Worm (Caenorhabditis elegans) whole organism, mixed stage, embryonic: Measurements from ENCODE around the gene F35A5.5.

Experiments used
- M03D4.4 ChIP-seq: sonication (generic microtip); optimal IDR thresholded peaks from 2 replicates; lab custom pipeline; 2017; ENCODE audit warnings: mild to moderate bottlenecking, missing genetic modification characterization, missing compliant biosample characterization
- bed-3 ChIP-seq: fragments of 200-800 bp; sonication (Bioruptor generic); optimal IDR thresholded peaks from 3 replicates; lab custom pipeline; 2018; ENCODE audit warnings: mild to moderate bottlenecking, missing genetic modification characterization, moderate library complexity, missing compliant biosample characterization
- blmp-1 ChIP-seq: fragments of 150-350 bp; optimal IDR thresholded peaks from 2 replicates; lab custom pipeline; 2014; ENCODE audit warnings: missing biosample characterization, missing genetic modification characterization
- ceh-39 ChIP-seq: fragments of 150-350 bp; optimal IDR thresholded peaks from 2 replicates; lab custom pipeline; 2014; ENCODE audit warnings: missing biosample characterization, missing genetic modification characterization
- ceh-43 ChIP-seq: fragments of 200-800 bp; sonication (Bioruptor generic); optimal IDR thresholded peaks from 2 replicates; lab custom pipeline; 2018; ENCODE audit warnings: mild to moderate bottlenecking, missing genetic modification characterization, moderate library complexity, missing compliant biosample characterization
- ceh-83 ChIP-seq: fragments of 200-800 bp; sonication (Bioruptor generic); optimal IDR thresholded peaks from 2 replicates; lab custom pipeline; 2018; ENCODE audit warnings: mild to moderate bottlenecking, missing genetic modification characterization, missing compliant biosample characterization
- ces-1 ChIP-seq: fragments of 150-350 bp; optimal IDR thresholded peaks from 2 replicates; lab custom pipeline; 2014; ENCODE audit warnings: missing biosample characterization, missing genetic modification reagents, missing genetic modification characterization
- cnd-1 ChIP-seq: fragments of 200-800 bp; sonication (Bioruptor generic); optimal IDR thresholded peaks from 2 replicates; lab custom pipeline; 2018; ENCODE audit warnings: mild to moderate bottlenecking, missing genetic modification characterization, missing compliant biosample characterization
- drap-1 ChIP-seq: fragments of 200-800 bp; sonication (Bioruptor generic); optimal IDR thresholded peaks from 3 replicates; lab custom pipeline; 2018; ENCODE audit warnings: mild to moderate bottlenecking, missing genetic modification characterization, missing compliant biosample characterization
- elt-1 ChIP-seq: sonication (generic microtip); optimal IDR thresholded peaks from 2 replicates; lab custom pipeline; 2017; ENCODE audit warnings: missing genetic modification characterization, mild to moderate bottlenecking, missing compliant biosample characterization, antibody characterized with exemption, moderate library complexity, borderline replicate concordance; ENCODE audit not compliant: insufficient read depth
- flh-1 ChIP-seq: fragments of 200-800 bp; sonication (Bioruptor generic); optimal IDR thresholded peaks from 2 replicates; lab custom pipeline; 2018; ENCODE audit warnings: mild to moderate bottlenecking, missing genetic modification characterization, moderate library complexity, missing compliant biosample characterization
- ham-2 ChIP-seq: fragments of 200-800 bp; sonication (Bioruptor generic); optimal IDR thresholded peaks from 2 replicates; lab custom pipeline; 2018; ENCODE audit warnings: mild to moderate bottlenecking, missing genetic modification characterization, missing compliant biosample characterization
- hlh-1 ChIP-seq: fragments of 150-350 bp; optimal IDR thresholded peaks from 2 replicates; lab custom pipeline; 2014; ENCODE audit warnings: missing biosample characterization, missing genetic modification reagents, missing genetic modification characterization
- lin-13 ChIP-seq: fragments of 150-350 bp; optimal IDR thresholded peaks from 2 replicates; lab custom pipeline; 2014; ENCODE audit warnings: missing biosample characterization, missing genetic modification characterization
- lin-32 ChIP-seq: fragments of 200-800 bp; sonication (Bioruptor generic); optimal IDR thresholded peaks from 2 replicates; lab custom pipeline; 2018; ENCODE audit warnings: mild to moderate bottlenecking, missing genetic modification characterization, missing compliant biosample characterization
- lsy-2 ChIP-seq: fragments of 150-350 bp; optimal IDR thresholded peaks from 2 replicates; lab custom pipeline; 2014; ENCODE audit warnings: missing biosample characterization, missing genetic modification characterization
- mab-5 ChIP-seq: fragments of 150-350 bp; optimal IDR thresholded peaks from 2 replicates; lab custom pipeline; 2014; ENCODE audit warnings: missing biosample characterization, missing genetic modification characterization
- mep-1 ChIP-seq: fragments of 150-350 bp; optimal IDR thresholded peaks from 2 replicates; lab custom pipeline; 2017; ENCODE audit warnings: missing biosample characterization, missing genetic modification reagents, missing genetic modification characterization, inconsistent platforms
- mls-2 ChIP-seq: sonication (generic microtip); optimal IDR thresholded peaks from 2 replicates; lab custom pipeline; 2016; ENCODE audit warnings: mild to moderate bottlenecking, missing genetic modification characterization, moderate library complexity, missing compliant biosample characterization
- nhr-12 ChIP-seq: fragments of 150-350 bp; optimal IDR thresholded peaks from 2 replicates; lab custom pipeline; 2014; ENCODE audit warnings: missing biosample characterization, missing genetic modification characterization
- nhr-2 ChIP-seq: fragments of 150-350 bp; optimal IDR thresholded peaks from 2 replicates; lab custom pipeline; 2014; ENCODE audit warnings: missing biosample characterization, missing genetic modification characterization
- nhr-237 ChIP-seq: fragments of 150-350 bp; optimal IDR thresholded peaks from 2 replicates; lab custom pipeline; 2014; ENCODE audit warnings: missing biosample characterization, missing genetic modification characterization
- nhr-76 ChIP-seq: sonication (generic microtip); optimal IDR thresholded peaks from 2 replicates; lab custom pipeline; 2017; ENCODE audit warnings: missing biosample characterization, missing genetic modification characterization
- pha-4 ChIP-seq: fragments of 150-350 bp; optimal IDR thresholded peaks from 2 replicates; lab custom pipeline; 2018; ENCODE audit warnings: missing biosample characterization, missing genetic modification reagents, missing genetic modification characterization
- sem-2 ChIP-seq: fragments of 200-800 bp; sonication (Bioruptor generic); optimal IDR thresholded peaks from 2 replicates; lab custom pipeline; 2018; ENCODE audit warnings: mild to moderate bottlenecking, missing genetic modification characterization, missing compliant biosample characterization
- snpc-4 ChIP-seq: fragments of 150-350 bp; optimal IDR thresholded peaks from 2 replicates; lab custom pipeline; 2014; ENCODE audit warnings: missing biosample characterization, missing genetic modification characterization
- sptf-1 ChIP-seq: sonication (generic microtip); optimal IDR thresholded peaks from 2 replicates; lab custom pipeline; 2017; ENCODE audit warnings: mild to moderate bottlenecking, missing genetic modification characterization, moderate library complexity, missing compliant biosample characterization
- tbx-8 ChIP-seq: fragments of 200-800 bp; sonication (Bioruptor generic); optimal IDR thresholded peaks from 2 replicates; lab custom pipeline; 2018; ENCODE audit warnings: mild to moderate bottlenecking, missing genetic modification characterization, moderate library complexity, missing compliant biosample characterization
- unc-120 ChIP-seq: sonication (generic microtip); optimal IDR thresholded peaks from 2 replicates; lab custom pipeline; 2017; ENCODE audit warnings: missing genetic modification characterization, missing compliant biosample characterization; ENCODE audit not compliant: poor library complexity, severe bottlenecking
- unc-39 ChIP-seq: fragments of 150-350 bp; optimal IDR thresholded peaks from 2 replicates; lab custom pipeline; 2014; ENCODE audit warnings: missing biosample characterization, missing genetic modification characterization
- unc-62 ChIP-seq: fragments of 150-350 bp; optimal IDR thresholded peaks from 2 replicates; lab custom pipeline; 2014; ENCODE audit warnings: missing biosample characterization, missing genetic modification reagents, missing genetic modification characterization
- zip-8 ChIP-seq: fragments of 150-350 bp; optimal IDR thresholded peaks from 2 replicates; lab custom pipeline; 2014; ENCODE audit warnings: missing biosample characterization, missing genetic modification characterization
- ztf-11 ChIP-seq: fragments of 150-350 bp; optimal IDR thresholded peaks from 2 replicates; lab custom pipeline; 2014; ENCODE audit warnings: missing biosample characterization, missing genetic modification characterization

F35A5.5 gene

DNA sequence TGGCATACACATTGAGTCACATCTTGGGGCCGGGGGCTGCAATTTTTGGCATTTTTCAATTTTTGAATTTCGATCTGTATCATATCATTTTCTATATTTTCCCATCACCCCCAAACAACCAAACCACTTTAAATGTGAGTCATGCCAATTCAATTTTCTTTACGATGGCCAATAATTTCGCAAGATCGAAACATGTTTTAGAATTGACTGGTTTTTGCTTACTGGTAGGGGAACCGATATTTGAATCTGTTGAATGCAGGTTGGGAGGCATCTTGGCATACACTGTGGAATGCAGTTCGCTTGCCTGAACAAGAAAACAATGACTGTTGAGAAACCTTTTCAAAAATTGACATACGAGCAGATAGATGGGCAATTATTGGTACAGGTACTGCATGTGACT, 4.4 kb downstream of the F35A5.5 start:
- TF ChIP-seq ztf-11, result no peak

DNA sequence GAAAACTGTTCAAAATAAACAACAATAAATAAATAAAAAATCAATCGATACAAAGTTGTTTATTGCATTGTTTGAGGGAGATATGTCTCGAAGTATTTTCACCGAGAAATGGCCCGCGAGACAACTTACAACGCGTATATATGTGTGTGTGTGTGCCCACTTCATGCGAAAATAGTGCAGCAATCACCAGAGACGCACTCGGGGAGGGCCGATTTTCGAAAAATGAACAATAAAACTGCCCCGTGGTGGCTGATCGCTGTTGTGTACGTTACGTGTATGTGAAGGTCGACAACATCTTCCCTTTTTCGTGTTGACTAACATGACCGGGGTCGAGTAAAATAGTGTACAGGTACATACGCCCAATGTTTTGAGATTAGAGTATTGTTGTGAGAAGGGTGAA, 7.1 kb downstream of the F35A5.5 start:
- TF ChIP-seq nhr-237 (tag; lab: Kevin White, UChicago) (peak; percentile 13), lsy-2 (tag; lab: Kevin White, UChicago) (no peak), ceh-39 (tag; lab: Kevin White, UChicago) (no peak)

DNA sequence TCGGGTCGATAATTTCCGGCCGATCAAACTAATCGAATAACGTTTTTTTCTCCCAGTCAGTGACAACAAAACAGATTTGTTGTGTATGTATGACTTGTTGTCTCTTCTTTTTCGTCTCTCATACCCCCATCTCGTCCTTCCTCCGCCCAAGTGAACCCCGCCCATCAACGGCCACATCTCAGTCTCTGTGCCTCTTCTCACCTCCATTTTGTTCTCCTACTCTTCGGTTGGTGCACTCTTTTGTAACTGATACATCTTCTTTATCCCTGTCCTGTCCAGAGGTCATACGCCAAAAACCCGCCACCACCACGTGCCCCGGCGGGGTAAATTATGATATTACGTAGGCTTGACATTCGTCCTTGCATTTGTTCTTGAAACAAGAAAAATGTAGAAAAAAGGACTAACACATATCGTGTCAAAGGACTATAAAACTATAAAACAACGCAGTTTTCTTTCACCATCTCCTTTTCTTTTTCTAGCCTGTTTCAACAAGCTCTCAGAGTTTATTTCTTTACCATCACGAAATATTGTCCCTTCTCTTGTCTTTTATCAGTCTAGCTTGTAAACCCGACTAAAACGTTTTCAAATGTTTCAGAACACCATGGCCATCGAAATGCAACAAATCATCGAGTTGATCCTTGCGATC, 8.0 kb downstream of the F35A5.5 start, which contains the start of gene pmpl-1:
pmpl-1 (plus strand) TSS at position 596 of the 646 bp plus-strand sequence.
- no peak for TF ChIP-seq bed-3 (GFP tag; lab: Kevin White, UChicago)
- no peak for TF ChIP-seq mls-2
- no peak for TF ChIP-seq snpc-4
- no peak for TF ChIP-seq ces-1 (GFP tag; lab: Kevin White, UChicago)
- TF ChIP-seq lin-13 (tag; lab: Kevin White, UChicago), result no peak
- no peak for TF ChIP-seq ceh-43 (GFP tag; lab: Kevin White, UChicago)
- no peak for TF ChIP-seq nhr-12 (tag; lab: Kevin White, UChicago)
- TF ChIP-seq flh-1, result no peak
- TF ChIP-seq hlh-1 (tag; lab: Kevin White, UChicago), result peak; percentile 8
- no peak for TF ChIP-seq lin-32 (GFP tag; lab: Kevin White, UChicago)
- TF ChIP-seq M03D4.4 (tag; lab: Kevin White, UChicago), result no peak
- TF ChIP-seq drap-1, result no peak
- no peak for TF ChIP-seq zip-8
- TF ChIP-seq elt-1, result no peak
- no peak for TF ChIP-seq cnd-1
- peak; percentile 60 for TF ChIP-seq nhr-2 (tag; lab: Kevin White, UChicago)
- TF ChIP-seq unc-39 (tag; lab: Kevin White, UChicago), result no peak
- no peak for TF ChIP-seq pha-4 (tag; lab: Kevin White, UChicago)
- TF ChIP-seq ceh-83, result no peak
- no peak for TF ChIP-seq blmp-1 (tag; lab: Kevin White, UChicago)
- no peak for TF ChIP-seq nhr-76 (tag; lab: Kevin White, UChicago)
- no peak for TF ChIP-seq tbx-8
- TF ChIP-seq unc-120 (tag; lab: Kevin White, UChicago), result peak; percentile 49
- TF ChIP-seq ham-2 (GFP tag; lab: Kevin White, UChicago), result peak; percentile 1
- no peak for TF ChIP-seq lsy-2 (tag; lab: Kevin White, UChicago)
- TF ChIP-seq sptf-1 (tag; lab: Kevin White, UChicago), result peak; percentile 41
- no peak for TF ChIP-seq sem-2 (GFP tag; lab: Kevin White, UChicago)
- TF ChIP-seq mab-5 (tag; lab: Kevin White, UChicago), result no peak
- TF ChIP-seq ceh-39 (tag; lab: Kevin White, UChicago), result no peak
- TF ChIP-seq unc-62, result peak; percentile 69
- no peak for TF ChIP-seq mep-1 (tag; lab: Kevin White, UChicago)
- no peak for TF ChIP-seq ztf-11

DNA sequence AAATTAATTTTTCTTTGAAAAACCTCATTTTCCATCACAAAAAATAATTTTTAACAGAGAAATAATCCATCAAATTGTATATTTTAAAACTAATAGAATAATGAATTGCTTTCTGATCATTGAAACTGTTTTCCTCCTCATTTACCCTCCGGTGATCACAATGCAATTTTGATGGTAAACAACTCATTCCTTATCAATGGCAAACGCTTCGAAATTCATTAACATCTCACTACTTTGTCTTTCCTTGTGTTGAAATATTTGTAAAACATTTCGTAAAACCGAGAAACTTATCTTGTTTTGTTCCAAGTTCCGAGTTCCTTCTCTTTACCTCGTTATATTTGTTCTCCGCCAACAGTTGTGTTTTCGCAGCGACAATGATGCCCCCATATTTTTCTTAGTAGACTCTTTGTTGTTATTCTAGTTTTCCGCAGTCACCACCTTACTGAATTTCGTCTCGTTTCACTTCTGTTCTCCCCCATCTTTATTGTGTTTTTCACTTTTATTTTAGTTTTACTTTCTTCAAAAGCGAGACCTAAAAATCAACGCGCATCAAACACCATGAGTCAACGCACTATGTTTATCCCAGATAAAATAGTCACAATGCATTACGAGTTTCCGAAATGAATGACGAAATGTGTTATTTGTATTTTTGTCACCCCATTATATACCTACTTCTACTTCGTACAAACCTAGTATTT, 10.3 kb downstream of the F35A5.5 start:
- TF ChIP-seq hlh-1 (tag; lab: Kevin White, UChicago), result peak; percentile 4
- TF ChIP-seq mls-2, result no peak

DNA sequence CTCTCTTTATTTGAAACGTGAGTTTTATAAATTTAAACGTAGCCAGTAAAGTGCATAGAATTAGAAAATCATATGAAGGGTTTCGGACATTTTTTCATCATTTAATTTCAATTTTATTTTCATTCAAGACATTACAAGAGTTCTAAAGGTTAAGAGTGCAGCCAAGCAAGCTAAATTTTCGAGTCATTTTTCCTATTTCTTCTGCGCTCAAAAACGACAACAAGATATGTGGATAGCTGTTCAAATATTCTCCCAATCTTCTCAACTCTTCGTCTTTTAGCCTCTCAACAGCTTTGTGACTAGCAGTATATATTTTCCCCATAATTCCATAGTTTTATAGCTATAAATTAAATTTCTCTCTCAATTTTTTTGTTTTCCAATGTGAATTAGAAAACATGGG, 11.9 kb downstream of the F35A5.5 start:
- TF ChIP-seq sptf-1 (tag; lab: Kevin White, UChicago) (no peak), pha-4 (tag; lab: Kevin White, UChicago) (no peak), nhr-76 (tag; lab: Kevin White, UChicago) (no peak), blmp-1 (tag; lab: Kevin White, UChicago) (no peak), nhr-237 (tag; lab: Kevin White, UChicago) (no peak), nhr-12 (tag; lab: Kevin White, UChicago) (no peak), unc-62 (no peak), elt-1 (no peak)
